Fruit fly (Drosophila melanogaster): ENCODE measurements around the gene Saf-B.

DNA sequence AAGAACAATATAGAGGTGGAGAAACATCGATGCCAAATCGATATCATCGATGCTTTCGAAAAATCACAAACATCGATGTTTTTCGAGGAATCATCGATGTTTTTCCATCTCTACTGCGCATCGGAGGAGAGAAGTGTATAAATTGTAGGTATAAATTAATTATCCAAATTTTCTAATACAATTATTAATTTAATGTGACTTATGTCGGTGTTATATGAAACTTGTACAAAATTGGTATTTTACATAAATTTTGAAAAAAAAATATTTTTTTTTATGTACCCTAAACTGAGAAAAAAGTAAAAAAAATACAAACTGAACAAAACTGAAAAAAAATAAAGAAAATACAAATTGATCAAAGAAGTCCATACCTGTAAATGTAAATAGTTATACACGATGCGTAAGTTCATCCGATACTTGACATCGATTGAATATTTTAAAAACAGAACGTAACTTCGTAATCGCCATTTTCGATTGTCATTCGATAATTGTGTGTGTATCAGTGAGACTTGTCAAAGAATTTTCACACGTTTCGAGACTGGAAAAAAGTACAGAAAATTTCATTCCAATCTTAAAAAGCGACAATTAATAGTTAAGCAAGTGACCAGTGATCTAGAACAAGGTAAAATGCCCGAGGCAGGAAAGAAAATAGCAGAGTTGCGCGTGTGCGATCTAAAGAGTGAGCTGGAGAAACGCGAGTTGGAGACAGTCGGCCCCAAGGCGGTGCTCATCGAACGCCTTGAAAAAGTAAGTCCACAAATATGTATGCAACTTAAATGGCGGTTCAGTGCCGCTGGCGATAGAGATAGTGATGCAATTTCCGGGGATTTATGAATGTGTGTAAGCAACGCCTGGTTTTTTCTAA lies at the start of gene Saf-B, which contains the start of gene CG5808:
- TF ChIP-seq al (GFP tag; IDR thresholded peaks at IDR 0.05) (0 out of 2 replicates have a peak, but pooled peaks have one; percentile 34), stc (GFP tag; IDR thresholded peaks at IDR 0.05) (no peak), Sox100B (GFP tag; optimal IDR thresholded peaks at IDR 0.05) (no peak), CG32767 (GFP tag; IDR thresholded peaks at IDR 0.05) (peak; percentile 81; the same call in 1 of the 2 replicates), CG8089 (GFP tag; optimal IDR thresholded peaks at IDR 0.05) (no peak), cad (GFP tag; optimal IDR thresholded peaks at IDR 0.05) (no peak), CG12236 (GFP tag; optimal IDR thresholded peaks at IDR 0.05) (no peak), CG43689 (GFP tag; IDR thresholded peaks at IDR 0.05) (no peak)

Data from whole organism, embryonic.